Worm (Caenorhabditis elegans) whole organism, L1 larva: ENCODE measurements around the gene Y69H2.9.

ENCODE experiments used
- ama-1 ChIP-seq: fragments of 150-350 bp; optimal IDR thresholded peaks from 2 replicates; lab custom pipeline; 2014
- ceh-63 ChIP-seq: fragments of 200-800 bp; sonication (Bioruptor generic); optimal IDR thresholded peaks from 2 replicates; lab custom pipeline; 2018; ENCODE audit warnings: mild to moderate bottlenecking, missing genetic modification characterization, missing compliant biosample characterization
- dsc-1 ChIP-seq: sonication (generic microtip); optimal IDR thresholded peaks from 2 replicates; lab custom pipeline; 2016; ENCODE audit warnings: mild to moderate bottlenecking, missing genetic modification characterization, missing compliant biosample characterization
- efl-3 ChIP-seq: fragments of 200-800 bp; sonication (Bioruptor generic); optimal IDR thresholded peaks from 2 replicates; lab custom pipeline; 2018; ENCODE audit warnings: mild to moderate bottlenecking, missing genetic modification characterization, missing compliant biosample characterization
- elt-3 ChIP-seq, 6 experiments: fragments of 150-350 bp in 1 of 6; sonication (generic microtip); optimal IDR thresholded peaks; 2 replicates each; lab custom pipeline; 2017 to 2018; ENCODE audit warnings: missing biosample characterization in 6 of 6, missing genetic modification characterization in 6 of 6, inconsistent platforms in 1 of 6
- nhr-47 ChIP-seq: sonication (generic microtip); optimal IDR thresholded peaks from 2 replicates; lab custom pipeline; 2016; ENCODE audit warnings: mild to moderate bottlenecking, missing genetic modification characterization, moderate library complexity, missing compliant biosample characterization
- pag-3 ChIP-seq: sonication (generic microtip); optimal IDR thresholded peaks from 2 replicates; lab custom pipeline; 2017; ENCODE audit warnings: missing genetic modification characterization, mild to moderate bottlenecking, missing compliant biosample characterization, antibody characterized with exemption, borderline replicate concordance; ENCODE audit not compliant: insufficient read depth
- unc-62 ChIP-seq: fragments of 150-350 bp; optimal IDR thresholded peaks from 2 replicates; lab custom pipeline; 2014; ENCODE audit warnings: missing biosample characterization, missing genetic modification reagents, missing genetic modification characterization

- TF ChIP-seq elt-3 (tag; optimal IDR thresholded peaks at IDR 0.05; lab: Kevin White, UChicago) (no peak), dsc-1 (no peak), ama-1 (no peak), ceh-63 (no peak), nhr-47 (tag; lab: Kevin White, UChicago) (no peak), unc-62 (no peak), efl-3 (GFP tag; lab: Kevin White, UChicago) (no peak), pag-3 (tag; lab: Kevin White, UChicago) (no peak)
These were observed 31.3 kb upstream of the Y69H2.9 start, which contains the start of gene Y69H2.10 for ce11 chrV:18670017-18670416.
